Worm (Caenorhabditis elegans): ENCODE data around the gene romo-1.

Gene romo-1

DNA sequence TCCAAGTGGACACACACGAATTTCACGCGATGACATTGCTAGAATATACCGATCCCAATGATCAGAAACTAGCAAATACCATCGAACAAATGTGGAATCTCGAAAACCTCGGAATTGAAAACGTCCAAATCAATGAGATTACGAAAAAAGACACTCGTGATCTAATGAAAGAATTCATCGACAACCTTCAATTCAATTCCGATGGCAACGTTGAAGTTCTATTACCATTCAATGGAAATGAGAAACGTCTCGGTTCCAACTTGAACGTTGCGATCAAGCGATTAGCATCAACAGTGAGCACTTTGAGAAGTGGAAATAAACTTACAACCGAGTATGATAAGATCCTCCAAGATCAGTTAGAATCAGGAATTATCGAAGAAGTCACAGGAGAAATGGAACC is 17.6 kb upstream of the romo-1 start:
- TF ChIP-seq zag-1 (tag; optimal IDR thresholded peaks at IDR 0.05): no peak
- TF ChIP-seq nhr-10 (tag; optimal IDR thresholded peaks at IDR 0.05): no peak

DNA sequence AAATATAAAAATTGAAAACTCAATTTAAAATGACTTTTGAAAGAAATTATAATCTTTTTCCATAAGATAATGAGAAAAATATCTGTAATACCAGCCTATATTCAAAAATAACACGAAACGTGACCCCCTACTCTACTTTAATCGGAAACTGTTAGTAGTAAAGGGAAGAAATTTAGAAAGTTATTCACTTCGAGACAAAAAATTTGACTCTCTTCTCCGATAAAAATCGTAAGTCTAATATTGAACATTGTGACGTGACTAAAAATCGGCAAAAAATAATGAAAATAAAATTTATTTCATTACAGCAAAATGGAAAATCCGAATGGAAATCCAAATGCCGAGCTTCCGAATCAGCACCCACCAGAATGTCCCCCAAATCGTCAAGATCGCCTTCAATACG is 11.2 kb upstream of the romo-1 start, which contains the start of gene F15D4.6:
TSS of gene F15D4.6 (plus strand) at position 301 of the 400 bp plus-strand sequence.
- TF ChIP-seq lin-11 (tag; optimal IDR thresholded peaks at IDR 0.05) (no peak), nhr-237 (tag; optimal IDR thresholded peaks at IDR 0.05) (no peak), aly-2 (tag; optimal IDR thresholded peaks at IDR 0.05) (no peak), nhr-12 (tag; optimal IDR thresholded peaks at IDR 0.05) (no peak), nhr-11 (tag; optimal IDR thresholded peaks at IDR 0.05) (no peak), egl-27 (tag; optimal IDR thresholded peaks at IDR 0.05) (no peak), F13H6.1 (tag; optimal IDR thresholded peaks at IDR 0.05) (no peak), nhr-21 (tag; optimal IDR thresholded peaks at IDR 0.05) (no peak), peb-1 (tag; optimal IDR thresholded peaks at IDR 0.05) (no peak), lin-13 (GFP tag; optimal IDR thresholded peaks at IDR 0.05) (no peak)

DNA sequence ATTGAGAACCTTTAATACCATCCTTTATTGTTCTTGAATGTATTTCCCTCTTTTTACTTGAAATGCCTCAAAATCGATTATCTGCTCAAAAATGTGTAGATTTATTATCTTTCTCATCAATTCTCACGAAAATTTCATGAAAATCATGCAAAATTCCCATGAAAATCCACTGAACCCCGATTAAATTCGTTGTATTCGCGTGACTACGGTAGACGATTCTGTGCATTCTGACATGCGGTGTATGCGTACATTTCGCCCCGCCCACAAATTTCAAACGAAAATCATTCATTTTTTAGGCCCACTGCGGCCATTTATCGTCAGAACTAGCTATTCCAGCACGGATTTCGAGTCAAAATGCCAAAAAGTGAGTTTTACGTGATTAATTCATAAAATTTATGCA is 7.4 kb upstream of the romo-1 start, which contains the start of gene F15D4.5:
TSS of gene F15D4.5 (plus strand) at position 301 of the 400 bp plus-strand sequence.
- TF ChIP-seq alr-1 (tag; optimal IDR thresholded peaks at IDR 0.05): no peak
- no peak for TF ChIP-seq fos-1 (tag; optimal IDR thresholded peaks at IDR 0.05)
- no peak for TF ChIP-seq unc-62 (GFP tag; optimal IDR thresholded peaks at IDR 0.05)
- no peak for TF ChIP-seq unc-39 (tag; optimal IDR thresholded peaks at IDR 0.05)
- no peak for TF ChIP-seq R02D3.7 (tag; optimal IDR thresholded peaks at IDR 0.05)
- no peak for TF ChIP-seq nhr-23 (tag; optimal IDR thresholded peaks at IDR 0.05)

DNA sequence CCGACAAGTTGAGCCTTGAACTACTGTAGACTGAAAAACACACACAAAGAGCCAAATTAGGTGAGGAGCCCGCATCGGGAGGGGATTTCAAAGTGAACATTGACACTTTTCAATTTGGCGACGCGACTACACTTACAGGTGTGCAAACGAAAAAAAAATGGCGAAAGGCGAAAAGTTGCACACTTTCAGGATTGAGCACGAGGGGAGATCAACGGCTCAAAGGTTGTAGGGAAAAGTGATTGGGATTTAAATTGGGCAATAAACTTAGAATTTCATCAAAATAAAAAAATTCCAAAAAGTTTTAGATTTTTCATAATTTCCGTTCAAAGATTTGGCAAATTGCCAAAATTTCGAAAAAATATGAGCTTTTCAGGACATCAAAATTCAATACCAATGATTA is 5.3 kb upstream of the romo-1 start, which contains the start of gene F15D4.4:
TSS of gene F15D4.4 (minus strand) at position 101 of the 400 bp plus-strand sequence.
- TF ChIP-seq crh-2 (tag; optimal IDR thresholded peaks at IDR 0.05) (no peak), lin-39 (tag; optimal IDR thresholded peaks at IDR 0.05) (no peak), C34F6.9 (tag; optimal IDR thresholded peaks at IDR 0.05) (no peak), unc-39 (tag; optimal IDR thresholded peaks at IDR 0.05) (no peak)

DNA sequence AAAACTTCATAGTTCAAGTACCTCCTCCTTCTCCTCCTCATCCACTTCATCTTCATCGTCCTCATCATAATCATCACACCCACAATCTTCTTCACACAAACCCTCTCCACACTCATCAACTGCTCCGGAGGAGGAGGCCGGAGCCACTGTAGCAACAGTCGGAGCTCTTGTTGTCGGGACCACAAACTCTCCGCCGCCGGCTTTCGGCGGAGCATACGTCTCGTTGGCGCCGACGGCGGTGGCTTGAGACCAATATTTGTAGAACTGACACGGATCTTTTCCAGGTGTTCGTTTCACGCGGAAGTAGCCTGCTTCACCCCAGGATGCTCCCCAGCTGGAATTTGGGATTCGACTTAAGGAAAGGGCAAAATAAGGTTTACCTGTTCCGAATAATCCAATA is 1.9 kb upstream of the romo-1 start:
- TF ChIP-seq C34F6.9 (tag; optimal IDR thresholded peaks at IDR 0.05) (no peak), lin-13 (GFP tag; optimal IDR thresholded peaks at IDR 0.05) (no peak), nhr-129 (tag; optimal IDR thresholded peaks at IDR 0.05) (no peak), nhr-21 (tag; optimal IDR thresholded peaks at IDR 0.05) (no peak)

DNA sequence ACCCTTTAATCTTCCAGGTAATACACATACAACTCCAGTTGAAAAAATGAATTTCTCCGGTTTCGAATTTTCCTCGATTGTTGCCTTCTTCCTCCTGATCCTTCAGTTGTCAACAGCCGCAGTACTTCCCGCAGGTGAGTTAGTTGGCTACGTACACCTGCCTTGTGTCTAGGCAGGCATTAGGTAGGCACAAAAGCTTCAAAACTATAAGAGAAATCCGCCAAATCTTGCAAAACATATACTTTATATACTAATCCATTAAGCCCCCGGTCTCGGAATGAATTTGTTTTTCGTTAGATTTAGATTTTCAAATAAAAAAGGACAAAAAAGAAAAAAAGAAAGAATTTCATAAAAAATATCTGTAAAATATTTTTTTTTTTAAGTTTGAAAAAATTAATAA is 2.4 kb downstream of the romo-1 start, which contains the start of gene flp-16:
TSS of gene flp-16 (plus strand) at position 18 of the 400 bp plus-strand sequence.
- TF ChIP-seq unc-62 (GFP tag; optimal IDR thresholded peaks at IDR 0.05) (no peak), Y55F3AM.14 (GFP tag; optimal IDR thresholded peaks at IDR 0.05) (no peak), fos-1 (tag; optimal IDR thresholded peaks at IDR 0.05) (no peak), blmp-1 (tag; optimal IDR thresholded peaks at IDR 0.05; ENCODE audit: insufficient read depth) (no peak), unc-39 (tag; optimal IDR thresholded peaks at IDR 0.05) (no peak), ztf-1 (GFP tag; conservative IDR thresholded peaks at IDR 0.05) (no peak), unc-55 (GFP tag; optimal IDR thresholded peaks at IDR 0.05) (no peak), aly-2 (tag; optimal IDR thresholded peaks at IDR 0.05) (no peak), lin-39 (tag; optimal IDR thresholded peaks at IDR 0.05) (no peak)

DNA sequence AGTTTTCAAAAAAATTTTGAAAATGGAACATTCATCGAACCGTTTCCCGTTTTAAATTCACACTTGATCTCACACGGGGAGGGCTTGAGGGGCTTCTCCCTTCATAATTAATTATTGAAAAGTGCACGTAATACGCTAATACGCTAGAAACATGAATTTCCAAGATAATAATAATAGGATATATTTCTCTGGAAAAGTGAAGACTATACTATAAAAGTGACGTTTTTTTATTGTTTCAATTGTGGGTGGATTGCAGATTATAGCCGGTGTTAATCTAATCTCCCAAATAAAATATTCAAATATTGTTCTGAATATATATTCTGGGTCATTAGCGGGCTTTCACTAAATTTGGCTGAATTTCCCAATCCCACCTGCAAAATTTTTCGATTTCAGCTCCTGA is 4.0 kb downstream of the romo-1 start:
- TF ChIP-seq nhr-77 (tag; optimal IDR thresholded peaks at IDR 0.05): no peak
- no peak for TF ChIP-seq ceh-82 (tag; optimal IDR thresholded peaks at IDR 0.05)
- no peak for TF ChIP-seq nhr-10 (tag; optimal IDR thresholded peaks at IDR 0.05)
- TF ChIP-seq nhr-21 (tag; optimal IDR thresholded peaks at IDR 0.05): no peak
- no peak for TF ChIP-seq aly-2 (tag; optimal IDR thresholded peaks at IDR 0.05)
- TF ChIP-seq nhr-237 (tag; optimal IDR thresholded peaks at IDR 0.05): no peak
- TF ChIP-seq lin-13 (GFP tag; optimal IDR thresholded peaks at IDR 0.05): no peak
- TF ChIP-seq lin-39 (tag; optimal IDR thresholded peaks at IDR 0.05): no peak
- TF ChIP-seq nhr-12 (tag; optimal IDR thresholded peaks at IDR 0.05): no peak
- TF ChIP-seq R02D3.7 (tag; optimal IDR thresholded peaks at IDR 0.05): no peak
- no peak for TF ChIP-seq sem-4 (tag; optimal IDR thresholded peaks at IDR 0.05)
- TF ChIP-seq nhr-25 (tag; optimal IDR thresholded peaks at IDR 0.05): no peak
- no peak for TF ChIP-seq dmd-4 (tag; optimal IDR thresholded peaks at IDR 0.05)
- TF ChIP-seq ceh-16 (tag; optimal IDR thresholded peaks at IDR 0.05): no peak
